Fruit fly (Drosophila melanogaster): Measurements from ENCODE around the gene gcm2.

gcm2 gene

dm6 chr2L:9616654-9617053 lies 8.3 kb downstream of the gcm2 start (continued):
- TF ChIP-seq Blimp-1 (GFP tag; optimal IDR thresholded peaks at IDR 0.05) (no peak), Ets21C (GFP tag; optimal IDR thresholded peaks at IDR 0.05) (no peak), CG6854 (GFP tag; optimal IDR thresholded peaks at IDR 0.05) (no peak), acj6 (GFP tag; optimal IDR thresholded peaks at IDR 0.05) (peak; percentile 1), Ets96B (tag; optimal IDR thresholded peaks at IDR 0.05) (no peak), fd59A (GFP tag; optimal IDR thresholded peaks at IDR 0.05) (no peak), Sox102F (GFP tag; optimal IDR thresholded peaks at IDR 0.05) (peak; percentile 38), Eip75B (GFP tag; optimal IDR thresholded peaks at IDR 0.05) (peak; percentile 27), Gug (GFP tag; IDR thresholded peaks at IDR 0.05) (no peak)

DNA sequence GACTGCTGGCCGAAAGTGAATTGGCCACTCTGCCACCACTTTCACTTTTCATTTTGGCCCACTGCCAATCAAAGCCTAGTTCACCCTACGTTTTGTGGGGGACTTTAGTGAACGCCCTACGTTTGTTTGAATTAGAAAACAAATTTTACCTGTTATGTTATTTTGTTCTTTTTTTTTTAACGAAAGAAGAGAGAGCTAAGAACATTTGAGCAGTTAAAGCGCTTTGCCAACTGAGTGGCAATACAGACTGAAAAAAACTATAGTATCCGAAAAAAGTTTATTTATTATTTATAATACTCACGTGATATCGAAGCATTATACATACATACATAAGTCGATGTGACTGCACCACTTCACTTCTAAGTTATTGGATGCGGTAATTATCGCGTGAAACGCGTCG lies 9.5 kb downstream of the gcm2 start:
- TF ChIP-seq dsx (GFP tag; optimal IDR thresholded peaks at IDR 0.05; ENCODE audit: poor library complexity, severe bottlenecking) = no peak
- peak; percentile 16; the same call in 1 of the 3 replicates for TF ChIP-seq CG6163 (GFP tag; IDR thresholded peaks at IDR 0.05)
- no peak for TF ChIP-seq cyc (GFP tag; optimal IDR thresholded peaks at IDR 0.05)
- TF ChIP-seq Ets21C (GFP tag; optimal IDR thresholded peaks at IDR 0.05) = no peak
- no peak for TF ChIP-seq CG11902 (GFP tag; optimal IDR thresholded peaks at IDR 0.05)
- TF ChIP-seq pdm3 (GFP tag; optimal IDR thresholded peaks at IDR 0.05) = peak; percentile 23
- no peak for TF ChIP-seq CG8632 (GFP tag; optimal IDR thresholded peaks at IDR 0.05)
- TF ChIP-seq Met (GFP tag; optimal IDR thresholded peaks at IDR 0.05) = no peak
- TF ChIP-seq CG15336 (GFP tag; IDR thresholded peaks at IDR 0.05) = peak; percentile 54; the same call in 1 of the 2 replicates
- peak; percentile 83 for TF ChIP-seq CG32006 (GFP tag; optimal IDR thresholded peaks at IDR 0.05)
- TF ChIP-seq Hr38 (GFP tag; optimal IDR thresholded peaks at IDR 0.05) = no peak
- TF ChIP-seq Hr39 (GFP tag; optimal IDR thresholded peaks at IDR 0.05) = no peak
- TF ChIP-seq CG11762 (GFP tag; optimal IDR thresholded peaks at IDR 0.05; ENCODE audit: insufficient read depth) = no peak
- TF ChIP-seq Eip75B (GFP tag; optimal IDR thresholded peaks at IDR 0.05) = no peak
- TF ChIP-seq dac (GFP tag; optimal IDR thresholded peaks at IDR 0.05) = peak; percentile 37
- no peak for TF ChIP-seq CG1621 (tag; optimal IDR thresholded peaks at IDR 0.05)
- TF ChIP-seq Eip93F (GFP tag; optimal IDR thresholded peaks at IDR 0.05) = no peak
- TF ChIP-seq CG10631 (GFP tag; optimal IDR thresholded peaks at IDR 0.05) = no peak
- no peak for TF ChIP-seq CG6854 (GFP tag; optimal IDR thresholded peaks at IDR 0.05)
- peak; percentile 69 for TF ChIP-seq CG8119 (GFP tag; IDR thresholded peaks at IDR 0.05)
- peak; percentile 58 for TF ChIP-seq CG4318 (GFP tag; optimal IDR thresholded peaks at IDR 0.05)
- no peak for TF ChIP-seq CG6808 (GFP tag; optimal IDR thresholded peaks at IDR 0.05)
- no peak for TF ChIP-seq Smox (GFP tag; optimal IDR thresholded peaks at IDR 0.05)
- TF ChIP-seq CG3032 (tag; optimal IDR thresholded peaks at IDR 0.05) = no peak
- TF ChIP-seq fd85E (GFP tag; optimal IDR thresholded peaks at IDR 0.05) = no peak
- no peak for TF ChIP-seq fkh (GFP tag; optimal IDR thresholded peaks at IDR 0.05)
- TF ChIP-seq achi (GFP tag; optimal IDR thresholded peaks at IDR 0.05) = no peak
- no peak for TF ChIP-seq CG34406 (GFP tag; optimal IDR thresholded peaks at IDR 0.05)
- peak; percentile 28 for TF ChIP-seq OdsH (GFP tag; optimal IDR thresholded peaks at IDR 0.05)
- TF ChIP-seq net (GFP tag; optimal IDR thresholded peaks at IDR 0.05) = peak; percentile 23
- TF ChIP-seq CG6276 (GFP tag; optimal IDR thresholded peaks at IDR 0.05) = peak; percentile 22
- TF ChIP-seq lz (GFP tag; optimal IDR thresholded peaks at IDR 0.05) = no peak
- no peak for TF ChIP-seq CG10669 (GFP tag; optimal IDR thresholded peaks at IDR 0.05)
- TF ChIP-seq CG16779 (tag; optimal IDR thresholded peaks at IDR 0.05) = no peak
- no peak for TF ChIP-seq CG31627 (GFP tag; optimal IDR thresholded peaks at IDR 0.05)
- TF ChIP-seq CG7368 (GFP tag; optimal IDR thresholded peaks at IDR 0.05) = no peak
- no peak for TF ChIP-seq Gug (GFP tag; IDR thresholded peaks at IDR 0.05)
- TF ChIP-seq spab (GFP tag; optimal IDR thresholded peaks at IDR 0.05) = no peak
- no peak for TF ChIP-seq Sox15 (GFP tag; optimal IDR thresholded peaks at IDR 0.05)
- peak; percentile 85 for TF ChIP-seq Hr4 (GFP tag; optimal IDR thresholded peaks at IDR 0.05)
- TF ChIP-seq CG8319 (GFP tag; optimal IDR thresholded peaks at IDR 0.05) = no peak
- TF ChIP-seq esn (GFP tag; optimal IDR thresholded peaks at IDR 0.05) = no peak
- peak; percentile 68 for TF ChIP-seq Eip78C (GFP tag)
- TF ChIP-seq Sox14 (GFP tag; optimal IDR thresholded peaks at IDR 0.05) = no peak
- no peak for TF ChIP-seq Blimp-1 (GFP tag; optimal IDR thresholded peaks at IDR 0.05)
- no peak for TF ChIP-seq CG9139 (GFP tag; optimal IDR thresholded peaks at IDR 0.05)
- TF ChIP-seq acj6 (GFP tag; optimal IDR thresholded peaks at IDR 0.05) = no peak

Measured in whole organism, prepupa.